Worm (Caenorhabditis elegans) whole organism, young adult: ENCODE measurements around the gene his-40.

Experiments used
- B0035.1 ChIP-seq: sonication (generic microtip); optimal IDR thresholded peaks from 2 replicates; lab custom pipeline; 2016; ENCODE audit warnings: missing genetic modification characterization, mild to moderate bottlenecking, missing compliant biosample characterization, missing genotype, missing genetic modification reagents
- B0336.3 ChIP-seq: fragments of 200-800 bp; sonication (Bioruptor generic); IDR thresholded peaks from 2 replicates; pipeline ENCODE4 v1.3.6; 2022; ENCODE audit warnings: missing genetic modification characterization, missing compliant biosample characterization
- C17E4.6 ChIP-seq: fragments of 200-800 bp; sonication (Bioruptor generic); IDR thresholded peaks from 2 replicates; pipeline ENCODE4 v1.3.6; 2022; ENCODE audit warnings: missing genetic modification reagents, missing genetic modification characterization, missing compliant biosample characterization
- F22D6.2 ChIP-seq: sonication (generic microtip); optimal IDR thresholded peaks from 2 replicates; lab custom pipeline; 2016; ENCODE audit warnings: mild to moderate bottlenecking, missing genetic modification characterization, missing compliant biosample characterization
- F23B12.7 ChIP-seq: sonication (generic microtip); optimal IDR thresholded peaks from 2 replicates; lab custom pipeline; 2017; ENCODE audit warnings: missing genetic modification characterization, mild to moderate bottlenecking, missing compliant biosample characterization, antibody characterized with exemption, moderate library complexity; ENCODE audit not compliant: insufficient read depth
- F49E8.2 ChIP-seq: sonication (generic microtip); optimal IDR thresholded peaks from 3 replicates; lab custom pipeline; 2017; ENCODE audit warnings: missing genetic modification characterization, mild to moderate bottlenecking, missing compliant biosample characterization, antibody characterized with exemption, moderate library complexity; ENCODE audit not compliant: insufficient read depth
- F55B11.4 ChIP-seq: sonication (generic microtip); optimal IDR thresholded peaks from 2 replicates; lab custom pipeline; 2016; ENCODE audit warnings: missing compliant biosample characterization, missing genetic modification characterization, borderline replicate concordance; ENCODE audit not compliant: insufficient read depth
- F57A8.1 ChIP-seq: fragments of 200-800 bp; sonication (Bioruptor generic); optimal IDR thresholded peaks from 2 replicates; lab custom pipeline; 2018; ENCODE audit warnings: mild to moderate bottlenecking, missing genetic modification characterization, moderate library complexity, missing compliant biosample characterization
- F57C9.4 ChIP-seq: sonication (generic microtip); optimal IDR thresholded peaks from 2 replicates; lab custom pipeline; 2017; ENCODE audit warnings: mild to moderate bottlenecking, missing genetic modification characterization, missing compliant biosample characterization
- K11D2.4 ChIP-seq: fragments of 200-800 bp; sonication (Bioruptor generic); IDR thresholded peaks from 2 replicates; pipeline ENCODE4 v1.3.6; 2022; ENCODE audit warnings: missing genetic modification reagents, missing genetic modification characterization, missing compliant biosample characterization
- T07F8.4 ChIP-seq: sonication (generic microtip); optimal IDR thresholded peaks from 2 replicates; lab custom pipeline; 2016; ENCODE audit warnings: mild to moderate bottlenecking, missing genetic modification characterization, moderate library complexity, missing compliant biosample characterization
- akir-1 ChIP-seq: fragments of 200-800 bp; sonication (Bioruptor generic); optimal IDR thresholded peaks from 2 replicates; lab custom pipeline; 2018; ENCODE audit warnings: mild to moderate bottlenecking, missing genetic modification characterization, moderate library complexity, missing compliant biosample characterization
- aptf-3 ChIP-seq: fragments of 200-800 bp; sonication (Bioruptor generic); IDR thresholded peaks from 2 replicates; pipeline ENCODE4 v1.3.6; 2022; ENCODE audit warnings: missing genetic modification characterization, missing compliant biosample characterization
- atf-7 ChIP-seq: sonication (generic microtip); optimal IDR thresholded peaks from 2 replicates; lab custom pipeline; 2017; ENCODE audit warnings: mild to moderate bottlenecking, missing genetic modification characterization, missing compliant biosample characterization
- bed-1 ChIP-seq: fragments of 200-800 bp; sonication (Bioruptor generic); IDR thresholded peaks from 2 replicates; pipeline ENCODE4 v1.3.6; 2022; ENCODE audit warnings: missing genetic modification reagents, missing genetic modification characterization, missing compliant biosample characterization
- cebp-1 ChIP-seq, 2 experiments: fragments of 200-800 bp in 1 of 2; sonication (Bioruptor generic) in 1 of 2; sonication (generic microtip) in 1 of 2; IDR thresholded peaks in 1 of 2; optimal IDR thresholded peaks in 1 of 2; 2 replicates each; pipeline versions ENCODE4 v1.3.6 to Lab custom; 2017 to 2022; ENCODE audit warnings: missing compliant biosample characterization in 2 of 2, missing genetic modification characterization in 2 of 2, mild to moderate bottlenecking in 1 of 2, missing genetic modification reagents in 1 of 2, moderate library complexity in 1 of 2
- ceh-79 ChIP-seq: sonication (generic microtip); optimal IDR thresholded peaks from 2 replicates; lab custom pipeline; 2017; ENCODE audit warnings: mild to moderate bottlenecking, missing genetic modification characterization, missing compliant biosample characterization
- dox-1 ChIP-seq: fragments of 200-800 bp; sonication (Bioruptor generic); IDR thresholded peaks from 2 replicates; pipeline ENCODE4 v1.3.6; 2022; ENCODE audit warnings: missing genetic modification reagents, missing genetic modification characterization, missing compliant biosample characterization
- dpff-1 ChIP-seq: sonication (generic microtip); optimal IDR thresholded peaks from 2 replicates; lab custom pipeline; 2017; ENCODE audit warnings: mild to moderate bottlenecking, missing genetic modification characterization, missing compliant biosample characterization
- egrh-3 ChIP-seq: fragments of 200-800 bp; sonication (Bioruptor generic); IDR thresholded peaks from 2 replicates; pipeline ENCODE4 v1.3.6; 2022; ENCODE audit warnings: missing genetic modification reagents, missing genetic modification characterization, missing compliant biosample characterization
- ets-4 ChIP-seq: fragments of 200-800 bp; sonication (Bioruptor generic); optimal IDR thresholded peaks from 2 replicates; lab custom pipeline; 2018; ENCODE audit warnings: mild to moderate bottlenecking, missing genetic modification characterization, missing compliant biosample characterization
- hlh-26 ChIP-seq: fragments of 200-800 bp; sonication (Bioruptor generic); conservative IDR thresholded peaks from 2 replicates; pipeline ENCODE4 v1.3.6; 2022; ENCODE audit warnings: missing genetic modification reagents, missing genetic modification characterization, missing compliant biosample characterization
- hmg-1.2 ChIP-seq: fragments of 200-800 bp; sonication (Bioruptor generic); IDR thresholded peaks from 2 replicates; pipeline ENCODE4 v1.3.6; 2022; ENCODE audit warnings: missing genetic modification reagents, missing genetic modification characterization, missing compliant biosample characterization
- hmg-20 ChIP-seq: fragments of 200-800 bp; sonication (Bioruptor generic); IDR thresholded peaks from 2 replicates; pipeline ENCODE4 v1.3.6; 2022; ENCODE audit warnings: missing genetic modification reagents, missing genetic modification characterization, missing compliant biosample characterization
- hrde-1 ChIP-seq: sonication (generic microtip); optimal IDR thresholded peaks from 2 replicates; lab custom pipeline; 2016; ENCODE audit warnings: missing genetic modification characterization, mild to moderate bottlenecking, missing compliant biosample characterization, moderate library complexity, missing genotype, missing genetic modification reagents, borderline replicate concordance
- hsf-1 ChIP-seq: fragments of 200-800 bp; sonication (Bioruptor generic); IDR thresholded peaks from 2 replicates; pipeline ENCODE4 v1.3.6; 2022; ENCODE audit warnings: missing genetic modification reagents, missing genetic modification characterization, missing compliant biosample characterization
- let-607 ChIP-seq, 2 experiments: fragments of 200-800 bp in 1 of 2; sonication (Bioruptor generic) in 1 of 2; sonication (generic microtip) in 1 of 2; optimal IDR thresholded peaks; 2 replicates each; lab custom pipeline; 2016 to 2018; ENCODE audit warnings: mild to moderate bottlenecking in 2 of 2, missing compliant biosample characterization in 2 of 2, missing genetic modification characterization in 2 of 2, moderate library complexity in 2 of 2, missing genotype in 1 of 2
- lin-40 ChIP-seq: sonication (generic microtip); optimal IDR thresholded peaks from 2 replicates; lab custom pipeline; 2016; ENCODE audit warnings: missing genetic modification characterization, mild to moderate bottlenecking, missing compliant biosample characterization, missing genotype, missing genetic modification reagents
- lsy-27 ChIP-seq: sonication (generic microtip); optimal IDR thresholded peaks from 2 replicates; lab custom pipeline; 2017; ENCODE audit warnings: missing genetic modification characterization, mild to moderate bottlenecking, missing compliant biosample characterization, antibody characterized with exemption, missing genotype, borderline replicate concordance; ENCODE audit not compliant: insufficient read depth
- madf-3 ChIP-seq: fragments of 200-800 bp; sonication (Bioruptor generic); IDR thresholded peaks from 2 replicates; pipeline ENCODE4 v1.3.6; 2022; ENCODE audit warnings: missing genetic modification reagents, missing genetic modification characterization, missing compliant biosample characterization
- mcd-1 ChIP-seq: fragments of 200-800 bp; sonication (Bioruptor generic); IDR thresholded peaks from 2 replicates; pipeline ENCODE4 v1.3.6; 2022; ENCODE audit warnings: missing genetic modification reagents, missing genetic modification characterization, missing compliant biosample characterization
- mes-4 ChIP-seq: sonication (generic microtip); optimal IDR thresholded peaks from 2 replicates; lab custom pipeline; 2016; ENCODE audit warnings: missing genotype, missing genetic modification characterization, missing compliant biosample characterization
- nfya-1 ChIP-seq: sonication (generic microtip); optimal IDR thresholded peaks from 2 replicates; lab custom pipeline; 2017; ENCODE audit warnings: antibody characterized with exemption, missing compliant biosample characterization, missing genetic modification characterization, borderline replicate concordance; ENCODE audit not compliant: insufficient read depth
- nfyb-1 ChIP-seq: fragments of 200-800 bp; sonication (Bioruptor generic); IDR thresholded peaks from 2 replicates; pipeline ENCODE4 v1.3.6; 2022; ENCODE audit warnings: missing genetic modification reagents, missing genetic modification characterization, missing compliant biosample characterization
- nhr-80 ChIP-seq: sonication (generic microtip); optimal IDR thresholded peaks from 2 replicates; lab custom pipeline; 2016; ENCODE audit warnings: missing genetic modification characterization, missing compliant biosample characterization
- pbrm-1 ChIP-seq: fragments of 200-800 bp; sonication (Bioruptor generic); IDR thresholded peaks from 2 replicates; pipeline ENCODE4 v1.3.6; 2022; ENCODE audit warnings: missing genetic modification reagents, missing genetic modification characterization, missing compliant biosample characterization
- rpc-1 ChIP-seq, 2 experiments: fragments of 150-350 bp in 1 of 2; sonication (generic microtip) in 1 of 2; optimal IDR thresholded peaks; 2 replicates each; lab custom pipeline; 2014 to 2018; ENCODE audit warnings: missing biosample characterization in 1 of 2, missing genetic modification characterization in 1 of 2, missing genetic modification reagents in 1 of 2, missing genotype in 1 of 2
- sea-2 ChIP-seq: fragments of 200-800 bp; sonication (Bioruptor generic); IDR thresholded peaks from 2 replicates; pipeline ENCODE4 v1.3.6; 2022; ENCODE audit warnings: missing genetic modification characterization, missing compliant biosample characterization
- snpc-3.4 ChIP-seq: sonication (generic microtip); optimal IDR thresholded peaks from 2 replicates; lab custom pipeline; 2017; ENCODE audit warnings: missing genetic modification characterization, mild to moderate bottlenecking, missing compliant biosample characterization, antibody characterized with exemption, moderate library complexity, missing genotype, missing genetic modification reagents
- tlf-1 ChIP-seq: fragments of 200-800 bp; sonication (Bioruptor generic); optimal IDR thresholded peaks from 2 replicates; lab custom pipeline; 2018; ENCODE audit warnings: mild to moderate bottlenecking, missing genetic modification characterization, missing compliant biosample characterization
- unc-130 ChIP-seq: sonication (generic microtip); optimal IDR thresholded peaks from 2 replicates; lab custom pipeline; 2016; ENCODE audit warnings: missing genetic modification reagents, missing genetic modification characterization, missing compliant biosample characterization
- unc-62 ChIP-seq: fragments of 150-350 bp; optimal IDR thresholded peaks from 2 replicates; lab custom pipeline; 2014; ENCODE audit warnings: missing biosample characterization, missing genetic modification reagents, missing genetic modification characterization
- xnd-1 ChIP-seq: sonication (generic microtip); optimal IDR thresholded peaks from 2 replicates; lab custom pipeline; 2016; ENCODE audit warnings: missing genotype, missing genetic modification reagents, missing genetic modification characterization, missing compliant biosample characterization
- ztf-18 ChIP-seq: sonication (generic microtip); optimal IDR thresholded peaks from 2 replicates; lab custom pipeline; 2016; ENCODE audit warnings: missing genotype, mild to moderate bottlenecking, missing genetic modification characterization, missing compliant biosample characterization
- ztf-22 ChIP-seq: fragments of 200-800 bp; sonication (Bioruptor generic); optimal IDR thresholded peaks from 2 replicates; lab custom pipeline; 2018; ENCODE audit warnings: mild to moderate bottlenecking, missing genetic modification characterization, moderate library complexity, missing compliant biosample characterization

his-40 gene

DNA sequence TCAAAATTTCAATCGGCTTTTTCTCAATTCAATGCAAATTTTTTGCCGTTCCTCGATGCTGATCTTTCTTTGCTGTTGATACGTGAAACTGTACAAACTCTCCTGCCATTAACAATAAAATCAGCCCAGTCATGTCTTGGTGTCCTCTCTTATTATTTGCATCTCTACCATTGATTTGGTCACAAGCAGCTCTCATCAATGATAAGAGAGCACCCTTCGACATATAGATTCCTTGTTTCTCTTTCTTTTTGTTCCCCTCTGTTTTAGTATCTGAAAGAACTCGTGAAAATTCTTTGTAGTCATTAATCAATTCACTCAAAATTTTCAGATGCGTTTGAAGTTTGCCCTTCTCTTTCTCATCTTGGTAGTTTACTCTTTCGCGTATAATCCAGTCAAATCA lies 18.1 kb upstream of the his-40 start, which contains the start of gene lron-7:
TSS of gene lron-7 (plus strand) at position 323 of the 400 bp plus-strand sequence.
- peak; percentile 65 for TF ChIP-seq nhr-80 (tag; lab: Kevin White, UChicago)
- no peak for TF ChIP-seq akir-1
- TF ChIP-seq, all 124 proteins: peak for 1

- no peak for TF ChIP-seq mcd-1 (GFP tag; lab: Robert Waterston, UW)
- no peak for TF ChIP-seq F49E8.2 (tag; lab: Kevin White, UChicago)
- TF ChIP-seq nhr-80 (tag; lab: Kevin White, UChicago): peak; percentile 96
- no peak for TF ChIP-seq xnd-1 (tag; lab: Kevin White, UChicago)
- no peak for TF ChIP-seq unc-130 (GFP tag; lab: Kevin White, UChicago)
- peak; percentile 53 for TF ChIP-seq ztf-22 (GFP tag; lab: Kevin White, UChicago)
- no peak for TF ChIP-seq hlh-26
- TF ChIP-seq bed-1: no peak
- no peak for TF ChIP-seq rpc-1 (optimal IDR thresholded peaks at IDR 0.05; lab: Kevin White, UChicago)
- no peak for TF ChIP-seq rpc-1 (tag; optimal IDR thresholded peaks at IDR 0.05; lab: Kevin White, UChicago)
- TF ChIP-seq cebp-1 (GFP tag; IDR thresholded peaks at IDR 0.05; lab: Robert Waterston, UW): no peak
- peak; percentile 39 for TF ChIP-seq cebp-1 (tag; optimal IDR thresholded peaks at IDR 0.05; lab: Kevin White, UChicago)
- no peak for TF ChIP-seq F23B12.7 (tag; lab: Kevin White, UChicago)
- no peak for TF ChIP-seq ceh-79 (tag; lab: Kevin White, UChicago)
- no peak for TF ChIP-seq mes-4
- no peak for TF ChIP-seq F22D6.2 (tag; lab: Kevin White, UChicago)
- TF ChIP-seq unc-62 (GFP tag; lab: Kevin White, UChicago): peak; percentile 29
- TF ChIP-seq T07F8.4 (tag; lab: Kevin White, UChicago): no peak
- TF ChIP-seq nfyb-1 (GFP tag; lab: Robert Waterston, UW): no peak
- TF ChIP-seq aptf-3 (GFP tag; lab: Robert Waterston, UW): no peak
- TF ChIP-seq madf-3 (GFP tag; lab: Robert Waterston, UW): no peak
- TF ChIP-seq lin-40 (tag; lab: Kevin White, UChicago): no peak
- TF ChIP-seq ztf-18: no peak
- peak; percentile 60 for TF ChIP-seq dox-1 (GFP tag; lab: Robert Waterston, UW)
- TF ChIP-seq nfya-1 (tag; lab: Kevin White, UChicago): no peak
- TF ChIP-seq dpff-1 (tag; lab: Kevin White, UChicago): no peak
- TF ChIP-seq hmg-1.2 (GFP tag; lab: Robert Waterston, UW): 0 out of 2 replicates have a peak, but pooled peaks have one; percentile 17
- TF ChIP-seq hsf-1 (GFP tag; lab: Robert Waterston, UW): no peak
- no peak for TF ChIP-seq egrh-3 (GFP tag; lab: Robert Waterston, UW)
- TF ChIP-seq ets-4 (GFP tag; lab: Kevin White, UChicago): peak; percentile 26
- TF ChIP-seq F57C9.4 (tag; lab: Kevin White, UChicago): no peak
- TF ChIP-seq tlf-1: no peak
- no peak for TF ChIP-seq B0035.1 (tag; lab: Kevin White, UChicago)
- TF ChIP-seq pbrm-1: 0 out of 2 replicates have a peak, but pooled peaks have one; percentile 36
- TF ChIP-seq C17E4.6: no peak
- TF ChIP-seq F55B11.4 (tag; lab: Kevin White, UChicago): no peak
- TF ChIP-seq F57A8.1 (GFP tag; lab: Kevin White, UChicago): no peak
- TF ChIP-seq lsy-27 (tag; lab: Kevin White, UChicago): no peak
- TF ChIP-seq atf-7 (tag; lab: Kevin White, UChicago): peak; percentile 44
- TF ChIP-seq B0336.3: peak; percentile 53; the same call in 1 of the 2 replicates
- TF ChIP-seq sea-2 (GFP tag; lab: Robert Waterston, UW): no peak
- no peak for TF ChIP-seq snpc-3.4 (tag; lab: Kevin White, UChicago)
- TF ChIP-seq K11D2.4 (GFP tag; lab: Robert Waterston, UW): no peak
- TF ChIP-seq hrde-1 (tag; lab: Kevin White, UChicago): no peak
- TF ChIP-seq hmg-20: no peak
- peak; percentile 78 to 91 for TF ChIP-seq let-607 (tag; optimal IDR thresholded peaks at IDR 0.05; lab: Kevin White, UChicago)
These were observed 13.6 kb upstream of the his-40 start for ce11 chrX:7296310-7296709.
